Fruit fly (Drosophila melanogaster) whole organism, embryonic: ENCODE results near the gene CG13457.
A peak's percentile ranks its signal among the peaks of the same experiment; 100 is the strongest.

Experiments
- Adf1 ChIP-seq: fragments of 200-800 bp; sonication (Bioruptor generic); IDR thresholded peaks from 2 replicates; pipeline ENCODE4 v1.3.6; 2022; ENCODE audit warnings: missing biosample characterization, missing genetic modification characterization
- Blimp-1 ChIP-seq: fragments of 200-800 bp; sonication (Bioruptor generic); optimal IDR thresholded peaks from 3 replicates; lab custom pipeline; 2018; ENCODE audit warnings: missing biosample characterization, missing genetic modification characterization, mild to moderate bottlenecking, moderate library complexity, missing genetic modification reagents
- CG11085 ChIP-seq: fragments of 200-800 bp; sonication (Bioruptor generic); IDR thresholded peaks from 2 replicates; pipeline ENCODE4 v1.3.6; 2022; ENCODE audit warnings: missing biosample characterization, missing genetic modification characterization
- CG12155 ChIP-seq: fragments of 200-800 bp; sonication (Bioruptor generic); optimal IDR thresholded peaks from 3 replicates; lab custom pipeline; 2016; ENCODE audit warnings: missing biosample characterization, missing genetic modification characterization
- CG12659 ChIP-seq: fragments of 200-800 bp; sonication (Bioruptor generic); optimal IDR thresholded peaks from 3 replicates; lab custom pipeline; 2017; ENCODE audit warnings: mild to moderate bottlenecking, missing biosample characterization, missing genetic modification reagents, missing genetic modification characterization
- CG13424 ChIP-seq: fragments of 200-800 bp; sonication (Bioruptor generic); optimal IDR thresholded peaks from 2 replicates; lab custom pipeline; 2019; ENCODE audit warnings: missing biosample characterization, mild to moderate bottlenecking, missing genetic modification characterization, moderate library complexity
- CG14014 ChIP-seq: fragments of 200-800 bp; sonication (Bioruptor generic); IDR thresholded peaks from 2 replicates; pipeline ENCODE4 v1.3.6; 2022; ENCODE audit warnings: missing biosample characterization, missing genetic modification characterization
- CG15601 ChIP-seq: fragments of 200-800 bp; sonication (Bioruptor generic); optimal IDR thresholded peaks from 3 replicates; lab custom pipeline; 2019; ENCODE audit warnings: missing biosample characterization, mild to moderate bottlenecking, missing genetic modification characterization, moderate library complexity
- CG1602 ChIP-seq: fragments of 200-800 bp; sonication (Bioruptor generic); optimal IDR thresholded peaks from 3 replicates; lab custom pipeline; 2016; ENCODE audit warnings: missing biosample characterization, missing genetic modification characterization
- CG17359 ChIP-seq: fragments of 200-800 bp; sonication (Bioruptor generic); optimal IDR thresholded peaks from 3 replicates; lab custom pipeline; 2018; ENCODE audit warnings: missing biosample characterization, mild to moderate bottlenecking, missing genetic modification characterization, moderate library complexity
- CG30403 ChIP-seq: fragments of 200-800 bp; sonication (Bioruptor generic); optimal IDR thresholded peaks from 3 replicates; lab custom pipeline; 2016; ENCODE audit warnings: missing biosample characterization, missing genetic modification characterization
- CG3065 ChIP-seq: fragments of 200-800 bp; sonication (Bioruptor generic); optimal IDR thresholded peaks from 2 replicates; lab custom pipeline; 2016; ENCODE audit warnings: missing biosample characterization, missing genetic modification characterization
- CG3163 ChIP-seq: fragments of 200-800 bp; sonication (Bioruptor generic); optimal IDR thresholded peaks from 3 replicates; lab custom pipeline; 2016; ENCODE audit warnings: missing biosample characterization, missing genetic modification characterization
- CG32767 ChIP-seq: fragments of 200-800 bp; sonication (Bioruptor generic); IDR thresholded peaks from 2 replicates; pipeline ENCODE4 v1.3.6; 2022; ENCODE audit warnings: missing biosample characterization, missing genetic modification characterization
- CG33557 ChIP-seq: fragments of 200-800 bp; sonication (Bioruptor generic); optimal IDR thresholded peaks from 2 replicates; lab custom pipeline; 2019; ENCODE audit warnings: missing biosample characterization, mild to moderate bottlenecking, missing genetic modification characterization, moderate library complexity
- CG3726 ChIP-seq: fragments of 200-800 bp; sonication (Bioruptor generic); IDR thresholded peaks from 3 replicates; pipeline ENCODE4, ENCODE4 v1.3.6; 2022; ENCODE audit warnings: missing biosample characterization, missing genetic modification characterization
- CG3847 ChIP-seq: fragments of 200-800 bp; sonication (Bioruptor generic); IDR thresholded peaks from 2 replicates; pipeline ENCODE4 v1.3.6; 2022; ENCODE audit warnings: missing biosample characterization, missing genetic modification characterization
- CG4404 ChIP-seq: fragments of 200-800 bp; sonication (Bioruptor generic); IDR thresholded peaks from 2 replicates; pipeline ENCODE4 v1.3.6; 2022; ENCODE audit warnings: missing biosample characterization, missing genetic modification characterization
- CG5180 ChIP-seq: fragments of 200-800 bp; sonication (Bioruptor generic); optimal IDR thresholded peaks from 3 replicates; lab custom pipeline; 2017; ENCODE audit warnings: missing biosample characterization, missing genetic modification characterization, mild to moderate bottlenecking, moderate library complexity, missing genetic modification reagents
- CG8359 ChIP-seq: fragments of 200-800 bp; sonication (Bioruptor generic); optimal IDR thresholded peaks from 2 replicates; lab custom pipeline; 2017; ENCODE audit warnings: missing biosample characterization, mild to moderate bottlenecking, missing genetic modification characterization, borderline replicate concordance
- CG8388 ChIP-seq: fragments of 200-800 bp; sonication (Bioruptor generic); optimal IDR thresholded peaks from 2 replicates; lab custom pipeline; 2019; ENCODE audit warnings: missing biosample characterization, mild to moderate bottlenecking, missing genetic modification characterization, moderate library complexity
- CG8924 ChIP-seq: fragments of 200-800 bp; optimal IDR thresholded peaks from 3 replicates; lab custom pipeline; 2019; ENCODE audit warnings: missing biosample characterization, mild to moderate bottlenecking, missing genetic modification characterization, moderate library complexity
- D19A ChIP-seq: fragments of 200-800 bp; optimal IDR thresholded peaks from 3 replicates; lab custom pipeline; 2019; ENCODE audit warnings: missing biosample characterization, mild to moderate bottlenecking, missing genetic modification characterization, moderate library complexity
- E2f1 ChIP-seq: fragments of 200-800 bp; sonication (Bioruptor generic); IDR thresholded peaks from 2 replicates; pipeline ENCODE4 v1.3.6; 2022; ENCODE audit warnings: missing biosample characterization, missing genetic modification characterization
- Hr78 ChIP-seq, 2 experiments: fragments of 200-800 bp in 1 of 2; fragments of >200 bp in 1 of 2; sonication (Bioruptor generic) in 1 of 2; optimal IDR thresholded peaks; 2 replicates each; lab custom pipeline; 2017 to 2019; ENCODE audit warnings: missing biosample characterization in 2 of 2, missing genetic modification characterization in 2 of 2, mild to moderate bottlenecking in 1 of 2, moderate library complexity in 1 of 2
- Hsf ChIP-seq: fragments of 200-800 bp; sonication (Bioruptor generic); optimal IDR thresholded peaks from 3 replicates; lab custom pipeline; 2016; ENCODE audit warnings: missing biosample characterization, missing genetic modification characterization
- Kr ChIP-seq: fragments of 200-800 bp; sonication (Bioruptor generic); optimal IDR thresholded peaks from 2 replicates; lab custom pipeline; 2017; ENCODE audit warnings: missing biosample characterization, mild to moderate bottlenecking, missing genetic modification characterization
- Med ChIP-seq: fragments of 200-800 bp; sonication (Bioruptor generic); peaks from one replicate; lab custom pipeline; 2016; ENCODE audit warnings: missing biosample characterization, missing genetic modification characterization, mild to moderate bottlenecking, inconsistent platforms, moderate library complexity
- Meics ChIP-seq: fragments of 200-800 bp; sonication (Bioruptor generic); optimal IDR thresholded peaks from 2 replicates; lab custom pipeline; 2017; ENCODE audit warnings: missing biosample characterization, mild to moderate bottlenecking, missing genetic modification characterization
- Six4 ChIP-seq: fragments of 200-800 bp; sonication (Bioruptor generic); optimal IDR thresholded peaks from 2 replicates; lab custom pipeline; 2016; ENCODE audit warnings: missing biosample characterization, missing genetic modification characterization
- YL-1 ChIP-seq: fragments of 200-800 bp; sonication (Bioruptor generic); optimal IDR thresholded peaks from 3 replicates; lab custom pipeline; 2017; ENCODE audit warnings: missing biosample characterization, mild to moderate bottlenecking, missing genetic modification characterization
- cg ChIP-seq: fragments of 200-800 bp; sonication (Bioruptor generic); optimal IDR thresholded peaks from 3 replicates; lab custom pipeline; 2019; ENCODE audit warnings: missing biosample characterization, mild to moderate bottlenecking, missing genetic modification characterization, moderate library complexity
- chm ChIP-seq: fragments of 200-800 bp; sonication (Bioruptor generic); IDR thresholded peaks from 2 replicates; pipeline ENCODE4 v1.3.6; 2022; ENCODE audit warnings: missing biosample characterization, missing genetic modification characterization
- corto ChIP-seq: fragments of 200-800 bp; sonication (Bioruptor generic); optimal IDR thresholded peaks from 2 replicates; lab custom pipeline; 2016; ENCODE audit warnings: missing biosample characterization, mild to moderate bottlenecking, missing genetic modification characterization, moderate library complexity
- ems ChIP-seq: fragments of 200-800 bp; sonication (Bioruptor generic); optimal IDR thresholded peaks from 3 replicates; lab custom pipeline; 2016; ENCODE audit warnings: missing biosample characterization, missing genetic modification characterization
- fd3F ChIP-seq: fragments of 200-800 bp; sonication (Bioruptor generic); optimal IDR thresholded peaks from 2 replicates; lab custom pipeline; 2018; ENCODE audit warnings: missing biosample characterization, mild to moderate bottlenecking, missing genetic modification characterization, moderate library complexity
- gce ChIP-seq: fragments of 200-800 bp; sonication (Bioruptor generic); IDR thresholded peaks from 3 replicates; pipeline ENCODE4 v1.3.6; 2022; ENCODE audit warnings: missing biosample characterization, missing genetic modification characterization
- h ChIP-seq: fragments of >200 bp; optimal IDR thresholded peaks from 2 replicates; lab custom pipeline; 2017
- her ChIP-seq: fragments of 200-800 bp; sonication (Bioruptor generic); optimal IDR thresholded peaks from 2 replicates; lab custom pipeline; 2016; ENCODE audit warnings: missing biosample characterization, missing genetic modification characterization
- jumu ChIP-seq: fragments of 200-800 bp; sonication (Bioruptor generic); optimal IDR thresholded peaks from 3 replicates; lab custom pipeline; 2016; ENCODE audit warnings: missing biosample characterization, missing genetic modification characterization
- kni ChIP-seq: fragments of 200-800 bp; sonication (Bioruptor generic); optimal IDR thresholded peaks from 3 replicates; lab custom pipeline; 2017; ENCODE audit warnings: mild to moderate bottlenecking, missing biosample characterization, missing genetic modification reagents, missing genetic modification characterization
- nerfin-1 ChIP-seq: fragments of 200-800 bp; sonication (Bioruptor generic); optimal IDR thresholded peaks from 3 replicates; lab custom pipeline; 2019; ENCODE audit warnings: missing biosample characterization, mild to moderate bottlenecking, missing genetic modification characterization, moderate library complexity
- nom ChIP-seq: fragments of 200-800 bp; sonication (Bioruptor generic); optimal IDR thresholded peaks from 2 replicates; lab custom pipeline; 2017; ENCODE audit warnings: missing biosample characterization, missing genetic modification characterization, mild to moderate bottlenecking, moderate library complexity, missing genetic modification reagents
- odd ChIP-seq: fragments of 200-800 bp; sonication (Bioruptor generic); optimal IDR thresholded peaks from 2 replicates; lab custom pipeline; 2017; ENCODE audit warnings: missing biosample characterization, mild to moderate bottlenecking, missing genetic modification characterization
- onecut ChIP-seq: fragments of 200-800 bp; sonication (Bioruptor generic); IDR thresholded peaks from 2 replicates; pipeline ENCODE4 v1.3.6; 2022; ENCODE audit warnings: missing biosample characterization, missing genetic modification characterization
- org-1 ChIP-seq: fragments of 200-800 bp; sonication (Bioruptor generic); optimal IDR thresholded peaks from 2 replicates; lab custom pipeline; 2017; ENCODE audit warnings: missing biosample characterization, missing genetic modification characterization
- sd ChIP-seq: fragments of 200-800 bp; sonication (Bioruptor generic); optimal IDR thresholded peaks from 3 replicates; lab custom pipeline; 2018; ENCODE audit warnings: missing biosample characterization, mild to moderate bottlenecking, missing genetic modification characterization, moderate library complexity
- slbo ChIP-seq: fragments of 200-800 bp; sonication (Bioruptor generic); IDR thresholded peaks from 2 replicates; pipeline ENCODE4 v1.3.6; 2022; ENCODE audit warnings: missing biosample characterization, missing genetic modification characterization
- trh ChIP-seq: fragments of 200-800 bp; sonication (Bioruptor generic); optimal IDR thresholded peaks from 2 replicates; lab custom pipeline; 2016; ENCODE audit warnings: missing biosample characterization, missing genetic modification characterization
- z ChIP-seq: fragments of 200-800 bp; sonication (Bioruptor generic); IDR thresholded peaks from 3 replicates; pipeline ENCODE4 v1.3.6; 2022; ENCODE audit warnings: missing biosample characterization, missing genetic modification characterization

CG13457 gene

dm6 chr3L:15107776-15108379 is 23.3 kb downstream of the CG13457 start (continued):
- TF ChIP-seq slbo (no peak), Adf1 (no peak), fd3F (GFP tag; lab: Kevin White, UChicago) (no peak), her (no peak), Hr78 (GFP tag; optimal IDR thresholded peaks at IDR 0.05; lab: Kevin White, UChicago) (no peak), Six4 (peak; percentile 47), CG17359 (peak; percentile 54), trh (no peak), h (no peak), E2f1 (no peak), ems (GFP tag; lab: Kevin White, UChicago) (no peak), Hsf (GFP tag; lab: Kevin White, UChicago) (peak; percentile 10), corto (GFP tag; lab: Kevin White, UChicago) (peak; percentile 94), D19A (tag; lab: Kevin White, UChicago) (peak; percentile 62), CG32767 (GFP tag; lab: Robert Waterston, UW) (no peak), CG12155 (peak; percentile 25), gce (no peak), Blimp-1 (GFP tag; lab: Kevin White, UChicago) (peak; percentile 65), CG3726 (GFP tag; lab: Robert Waterston, UW) (0 out of 3 replicates have a peak, but pooled peaks have one; percentile 39), CG14014 (no peak), Kr (GFP tag; lab: Kevin White, UChicago) (no peak), CG12659 (GFP tag; lab: Kevin White, UChicago) (no peak), kni (peak; percentile 13), jumu (no peak), CG4404 (no peak), CG1602 (GFP tag; lab: Kevin White, UChicago) (peak; percentile 43), YL-1 (no peak), CG3847 (no peak), CG3065 (no peak), CG30403 (peak; percentile 55), Meics (peak; percentile 35), CG8359 (GFP tag; lab: Kevin White, UChicago) (peak; percentile 3), nerfin-1 (tag; lab: Kevin White, UChicago) (peak; percentile 30), CG33557 (GFP tag; lab: Kevin White, UChicago) (peak; percentile 70), org-1 (GFP tag; lab: Kevin White, UChicago) (peak; percentile 46), chm (GFP tag; lab: Robert Waterston, UW) (no peak), CG15601 (tag; lab: Kevin White, UChicago) (peak; percentile 64), Med (GFP tag; lab: Kevin White, UChicago) (peak; percentile 15), CG8924 (tag; lab: Kevin White, UChicago) (peak; percentile 58), odd (GFP tag; lab: Kevin White, UChicago) (no peak), CG11085 (GFP tag; lab: Robert Waterston, UW) (no peak), sd (tag; lab: Kevin White, UChicago) (no peak), CG8388 (peak; percentile 69), z (GFP tag; lab: Robert Waterston, UW) (no peak), onecut (GFP tag; lab: Robert Waterston, UW) (peak; percentile 27; the same call in 1 of the 2 replicates), cg (GFP tag; lab: Kevin White, UChicago) (peak; percentile 37), CG13424 (tag; lab: Kevin White, UChicago) (peak; percentile 58), nom (peak; percentile 89), CG3163 (no peak), CG5180 (no peak)
